ENCODE assay signal across 5 fruit fly cellular contexts in genomic region chr3R:18916715-18917253, dm6.
A peak's percentile ranks its signal among the peaks of the same experiment; 100 is the strongest.
TF ChIP-seq lines count a peak whose summit lies in the region.

No protein-coding gene starts in this region.

- TF ChIP-seq CTCF in whole organism, embryonic (GFP tag; optimal IDR thresholded peaks at IDR 0.05; lab: Kevin White, UChicago): peak; percentile 57

TF ChIP-seq in whole organism, adult, 20 proteins besides CTCF, POLR2A, EP300 and RAD21 (continues in another document):
- peak; percentile 57 for TF ChIP-seq CG11617 (GFP tag; optimal IDR thresholded peaks at IDR 0.05; lab: Kevin White, UChicago)
- TF ChIP-seq Crg-1 (GFP tag; optimal IDR thresholded peaks at IDR 0.05; lab: Kevin White, UChicago): peak; percentile 14
- peak; percentile 59 for TF ChIP-seq Hr96 (GFP tag; optimal IDR thresholded peaks at IDR 0.05; lab: Kevin White, UChicago)
- peak; percentile 56 for TF ChIP-seq pad (GFP tag; optimal IDR thresholded peaks at IDR 0.05; lab: Kevin White, UChicago)
- TF ChIP-seq CG12768 (GFP tag; optimal IDR thresholded peaks at IDR 0.05; lab: Kevin White, UChicago): peak; percentile 81
- TF ChIP-seq toe (GFP tag; optimal IDR thresholded peaks at IDR 0.05; lab: Kevin White, UChicago): no peak
- TF ChIP-seq cic (GFP tag; optimal IDR thresholded peaks at IDR 0.05; lab: Kevin White, UChicago): peak; percentile 82
- no peak for TF ChIP-seq ovo (GFP tag; optimal IDR thresholded peaks at IDR 0.05; lab: Kevin White, UChicago)
- peak; percentile 65 for TF ChIP-seq CG33017 (tag; optimal IDR thresholded peaks at IDR 0.05; lab: Kevin White, UChicago)
- peak; percentile 95 to 99 for TF ChIP-seq cnc (optimal IDR thresholded peaks at IDR 0.05; lab: Kevin White, UChicago)
- no peak for TF ChIP-seq Clk (GFP tag; optimal IDR thresholded peaks at IDR 0.05; lab: Kevin White, UChicago)
- peak; percentile 94 for TF ChIP-seq tj (GFP tag; optimal IDR thresholded peaks at IDR 0.05; lab: Kevin White, UChicago)
- peak; percentile 56 for TF ChIP-seq CG7101 (tag; optimal IDR thresholded peaks at IDR 0.05; lab: Kevin White, UChicago)
- TF ChIP-seq bab1 (GFP tag; optimal IDR thresholded peaks at IDR 0.05; lab: Kevin White, UChicago): peak; percentile 83
- peak; percentile 44 for TF ChIP-seq CG14711 (tag; optimal IDR thresholded peaks at IDR 0.05; lab: Kevin White, UChicago)
- no peak for TF ChIP-seq CG5204 (GFP tag; optimal IDR thresholded peaks at IDR 0.05; lab: Kevin White, UChicago)
- TF ChIP-seq kay (GFP tag; lab: Kevin White, UChicago; ENCODE audit: borderline replicate concordance): peak; percentile 99
- TF ChIP-seq Mnt (GFP tag; optimal IDR thresholded peaks at IDR 0.05; lab: Kevin White, UChicago): peak; percentile 65

TF ChIP-seq in whole organism, embryonic, 481 proteins besides CTCF, POLR2A, EP300 and RAD21 (continues in another document):
- TF ChIP-seq prd (optimal IDR thresholded peaks at IDR 0.05; lab: Kevin White, UChicago) (no peak), prd (GFP tag; IDR thresholded peaks at IDR 0.05; lab: Robert Waterston, UW) (no peak), HLH54F (GFP tag; optimal IDR thresholded peaks at IDR 0.05; lab: Kevin White, UChicago) (no peak), CG32532 (GFP tag; IDR thresholded peaks at IDR 0.05; lab: Robert Waterston, UW) (no peak; the same call in 1 of the 2 replicates), CG13894 (tag; optimal IDR thresholded peaks at IDR 0.05; lab: Kevin White, UChicago) (peak; percentile 88), CG11085 (GFP tag; IDR thresholded peaks at IDR 0.05; lab: Robert Waterston, UW) (no peak), vvl (GFP tag; IDR thresholded peaks at IDR 0.05; lab: Robert Waterston, UW) (peak; percentile 21; the same call in 1 of the 2 replicates), Oli (tag; optimal IDR thresholded peaks at IDR 0.05; lab: Kevin White, UChicago) (no peak), Rfx (GFP tag; IDR thresholded peaks at IDR 0.05; lab: Robert Waterston, UW) (no peak), CG15514 (GFP tag; optimal IDR thresholded peaks at IDR 0.05; lab: Kevin White, UChicago) (peak; percentile 16), Sry-δ (GFP tag; optimal IDR thresholded peaks at IDR 0.05; lab: Kevin White, UChicago) (peak; percentile 2), gfzf (GFP tag; optimal IDR thresholded peaks at IDR 0.05; lab: Kevin White, UChicago) (no peak), ERR (GFP tag; optimal IDR thresholded peaks at IDR 0.05; lab: Kevin White, UChicago) (peak; percentile 68), Dp (GFP tag; optimal IDR thresholded peaks at IDR 0.05; lab: Kevin White, UChicago) (no peak), grau (tag; optimal IDR thresholded peaks at IDR 0.05; lab: Kevin White, UChicago) (peak; percentile 23), CrebB (tag; optimal IDR thresholded peaks at IDR 0.05; lab: Kevin White, UChicago) (peak; percentile 32), lab (GFP tag; optimal IDR thresholded peaks at IDR 0.05; lab: Kevin White, UChicago) (peak; percentile 77), sd (tag; optimal IDR thresholded peaks at IDR 0.05; lab: Kevin White, UChicago) (peak; percentile 83), CG4328 (GFP tag; optimal IDR thresholded peaks at IDR 0.05; lab: Kevin White, UChicago) (no peak)

TF ChIP-seq in whole organism, prepupa, 60 proteins besides CTCF, POLR2A, EP300 and RAD21:
- TF ChIP-seq net (GFP tag; optimal IDR thresholded peaks at IDR 0.05; lab: Kevin White, UChicago): peak; percentile 15
- no peak for TF ChIP-seq CG8119 (GFP tag; IDR thresholded peaks at IDR 0.05; lab: Robert Waterston, UW)
- peak; percentile 65 for TF ChIP-seq vri (GFP tag; optimal IDR thresholded peaks at IDR 0.05; lab: Kevin White, UChicago)
- TF ChIP-seq CG32006 (GFP tag; optimal IDR thresholded peaks at IDR 0.05; lab: Kevin White, UChicago): no peak
- peak; percentile 12 for TF ChIP-seq Blimp-1 (GFP tag; optimal IDR thresholded peaks at IDR 0.05; lab: Kevin White, UChicago)
- peak; percentile 29 for TF ChIP-seq fkh (GFP tag; optimal IDR thresholded peaks at IDR 0.05; lab: Kevin White, UChicago)
- peak; percentile 27 for TF ChIP-seq Eip93F (GFP tag; optimal IDR thresholded peaks at IDR 0.05; lab: Kevin White, UChicago)
- TF ChIP-seq svp (GFP tag; lab: Kevin White, UChicago): peak; percentile 33
- TF ChIP-seq dsx (GFP tag; optimal IDR thresholded peaks at IDR 0.05; lab: Kevin White, UChicago; ENCODE audit: poor library complexity, severe bottlenecking): peak; percentile 36
- no peak for TF ChIP-seq CG6808 (GFP tag; optimal IDR thresholded peaks at IDR 0.05; lab: Kevin White, UChicago)
- TF ChIP-seq Sox14 (GFP tag; optimal IDR thresholded peaks at IDR 0.05; lab: Kevin White, UChicago): peak; percentile 16
- peak; percentile 50; the same call in 2 of the 3 replicates for TF ChIP-seq eg (GFP tag; IDR thresholded peaks at IDR 0.05; lab: Robert Waterston, UW)
- TF ChIP-seq Eip78C (GFP tag; lab: Kevin White, UChicago): peak; percentile 62

TF ChIP-seq in whole organism, pupa, 21 proteins besides CTCF, POLR2A, EP300 and RAD21:
- TF ChIP-seq CG8159 (tag; optimal IDR thresholded peaks at IDR 0.05; lab: Kevin White, UChicago): no peak
- TF ChIP-seq CG17806 (tag; optimal IDR thresholded peaks at IDR 0.05; lab: Kevin White, UChicago): no peak
- TF ChIP-seq CG4496 (GFP tag; IDR thresholded peaks at IDR 0.05; lab: Robert Waterston, UW): no peak
- no peak for TF ChIP-seq CG9948 (tag; optimal IDR thresholded peaks at IDR 0.05; lab: Kevin White, UChicago)
- TF ChIP-seq CG34367 (tag; optimal IDR thresholded peaks at IDR 0.05; lab: Kevin White, UChicago): no peak
- TF ChIP-seq CG10348 (GFP tag; IDR thresholded peaks at IDR 0.05; lab: Robert Waterston, UW): no peak
- TF ChIP-seq CG13204 (GFP tag; optimal IDR thresholded peaks at IDR 0.05; lab: Kevin White, UChicago): no peak
- no peak for TF ChIP-seq D1 (tag; optimal IDR thresholded peaks at IDR 0.05; lab: Kevin White, UChicago)
- peak; percentile 37 for TF ChIP-seq EcR (GFP tag; optimal IDR thresholded peaks at IDR 0.05; lab: Kevin White, UChicago)
- TF ChIP-seq CG12605 (GFP tag; IDR thresholded peaks at IDR 0.05; lab: Robert Waterston, UW): peak; percentile 48
- no peak for TF ChIP-seq CG15710 (tag; optimal IDR thresholded peaks at IDR 0.05; lab: Kevin White, UChicago)
- TF ChIP-seq CG32121 (GFP tag; IDR thresholded peaks at IDR 0.05; lab: Robert Waterston, UW): peak; percentile 25; the same call in 1 of the 2 replicates
- no peak for TF ChIP-seq rn (GFP tag; IDR thresholded peaks at IDR 0.05; lab: Robert Waterston, UW)
- no peak for TF ChIP-seq CG8301 (tag; optimal IDR thresholded peaks at IDR 0.05; lab: Kevin White, UChicago)
- no peak for TF ChIP-seq gl (tag; optimal IDR thresholded peaks at IDR 0.05; lab: Kevin White, UChicago)
- TF ChIP-seq Ets98B (GFP tag; IDR thresholded peaks at IDR 0.05; lab: Robert Waterston, UW): no peak
- TF ChIP-seq Pif1B (GFP tag; optimal IDR thresholded peaks at IDR 0.05; lab: Kevin White, UChicago): no peak
- TF ChIP-seq Pif1A (GFP tag; optimal IDR thresholded peaks at IDR 0.05; lab: Kevin White, UChicago): no peak

TF ChIP-seq in whole organism, wandering third instar larva, 38 proteins besides CTCF, POLR2A, EP300 and RAD21 (continues in another document):
- TF ChIP-seq psq (GFP tag; optimal IDR thresholded peaks at IDR 0.05; lab: Kevin White, UChicago) (peak; percentile 5), tai (GFP tag; optimal IDR thresholded peaks at IDR 0.05; lab: Kevin White, UChicago) (no peak), jim (GFP tag; optimal IDR thresholded peaks at IDR 0.05; lab: Kevin White, UChicago) (no peak), OdsH (GFP tag; optimal IDR thresholded peaks at IDR 0.05; lab: Kevin White, UChicago) (peak; percentile 49), brk (GFP tag; optimal IDR thresholded peaks at IDR 0.05; lab: Kevin White, UChicago) (peak; percentile 85), Mio (GFP tag; optimal IDR thresholded peaks at IDR 0.05; lab: Kevin White, UChicago) (no peak), Rel (GFP tag; optimal IDR thresholded peaks at IDR 0.05; lab: Kevin White, UChicago) (peak; percentile 33), Rel (tag; optimal IDR thresholded peaks at IDR 0.05; lab: Kevin White, UChicago) (peak; percentile 94), dl (GFP tag; optimal IDR thresholded peaks at IDR 0.05; lab: Kevin White, UChicago; ENCODE audit: insufficient read depth in 1 of 2, partially characterized antibody in 2 of 2) (peak in 1 of 2 experiments; percentile 56), Dif (GFP tag; optimal IDR thresholded peaks at IDR 0.05; lab: Kevin White, UChicago; ENCODE audit: partially characterized antibody) (peak; percentile 18), Dfd (GFP tag; optimal IDR thresholded peaks at IDR 0.05; lab: Kevin White, UChicago) (no peak), GATAd (GFP tag; optimal IDR thresholded peaks at IDR 0.05; lab: Kevin White, UChicago) (no peak), Sp1 (GFP tag; optimal IDR thresholded peaks at IDR 0.05; lab: Kevin White, UChicago) (peak; percentile 43), br (GFP tag; optimal IDR thresholded peaks at IDR 0.05; lab: Kevin White, UChicago) (peak; percentile 63), HLH106 (tag; optimal IDR thresholded peaks at IDR 0.05; lab: Kevin White, UChicago) (peak; percentile 40), Vsx2 (GFP tag; optimal IDR thresholded peaks at IDR 0.05; lab: Kevin White, UChicago; ENCODE audit: partially characterized antibody) (no peak), usp (GFP tag; optimal IDR thresholded peaks at IDR 0.05; lab: Kevin White, UChicago) (no peak), h (GFP tag; optimal IDR thresholded peaks at IDR 0.05; lab: Kevin White, UChicago) (peak; percentile 84), sage (GFP tag; optimal IDR thresholded peaks at IDR 0.05; lab: Kevin White, UChicago) (peak; percentile 81), pan (optimal IDR thresholded peaks at IDR 0.05; lab: Kevin White, UChicago) (no peak), foxo (GFP tag; optimal IDR thresholded peaks at IDR 0.05; lab: Kevin White, UChicago) (peak; percentile 4 to 35), Hr78 (GFP tag; optimal IDR thresholded peaks at IDR 0.05; lab: Kevin White, UChicago) (no peak), lola (GFP tag; optimal IDR thresholded peaks at IDR 0.05; lab: Kevin White, UChicago) (no peak), Hnf4 (GFP tag; optimal IDR thresholded peaks at IDR 0.05; lab: Kevin White, UChicago) (no peak), Myc (optimal IDR thresholded peaks at IDR 0.05; lab: Kevin White, UChicago) (no peak), dmrt93B (GFP tag; optimal IDR thresholded peaks at IDR 0.05; lab: Kevin White, UChicago) (no peak), fru (GFP tag; optimal IDR thresholded peaks at IDR 0.05; lab: Kevin White, UChicago) (peak; percentile 50), sv (GFP tag; optimal IDR thresholded peaks at IDR 0.05; lab: Kevin White, UChicago) (no peak), Jra (GFP tag; optimal IDR thresholded peaks at IDR 0.05; lab: Kevin White, UChicago) (peak; percentile 73), Hr83 (GFP tag; optimal IDR thresholded peaks at IDR 0.05; lab: Kevin White, UChicago; ENCODE audit: poor library complexity, severe bottlenecking) (no peak), ey (GFP tag; optimal IDR thresholded peaks at IDR 0.05; lab: Kevin White, UChicago) (no peak), CG32264 (GFP tag; optimal IDR thresholded peaks at IDR 0.05; lab: Kevin White, UChicago) (no peak), woc (GFP tag; optimal IDR thresholded peaks at IDR 0.05; lab: Kevin White, UChicago) (no peak)
